Worm (Caenorhabditis elegans): ENCODE data around the gene Y81G3A.1.

ce11 chrII:13066777-13067290 is 16.9 kb downstream of the Y81G3A.1 start:
- TF ChIP-seq ets-7 (tag; optimal IDR thresholded peaks at IDR 0.05) = no peak
- TF ChIP-seq tra-4 (tag; optimal IDR thresholded peaks at IDR 0.05) = no peak
- TF ChIP-seq sea-1 (GFP tag; conservative IDR thresholded peaks at IDR 0.05) = no peak
- TF ChIP-seq hmbx-1 (tag; optimal IDR thresholded peaks at IDR 0.05) = no peak
- TF ChIP-seq aly-1 (tag; optimal IDR thresholded peaks at IDR 0.05) = no peak
- no peak for TF ChIP-seq F13C5.2 (tag; optimal IDR thresholded peaks at IDR 0.05)
- TF ChIP-seq flt-1 (GFP tag; IDR thresholded peaks at IDR 0.05) = no peak
- no peak for TF ChIP-seq ama-1 (optimal IDR thresholded peaks at IDR 0.05)
- no peak for TF ChIP-seq hmg-4 (GFP tag; optimal IDR thresholded peaks at IDR 0.05)
- no peak for TF ChIP-seq pes-1 (GFP tag; IDR thresholded peaks at IDR 0.05)

All from whole organism, early embryonic.